Fruit fly (Drosophila melanogaster) whole organism, embryonic: ENCODE results near the gene Klp67A.

Experiments used
- Aef1 ChIP-seq: fragments of 200-800 bp; sonication (Bioruptor generic); IDR thresholded peaks from 3 replicates; pipeline ENCODE4 v1.3.6; 2022; ENCODE audit warnings: missing biosample characterization, missing genetic modification characterization
- CG13123 ChIP-seq: fragments of 200-800 bp; sonication (Bioruptor generic); optimal IDR thresholded peaks from 2 replicates; lab custom pipeline; 2016; ENCODE audit warnings: missing biosample characterization, missing genetic modification characterization
- CG13424 ChIP-seq: fragments of 200-800 bp; sonication (Bioruptor generic); optimal IDR thresholded peaks from 2 replicates; lab custom pipeline; 2019; ENCODE audit warnings: missing biosample characterization, mild to moderate bottlenecking, missing genetic modification characterization, moderate library complexity
- CG14014 ChIP-seq: fragments of 200-800 bp; sonication (Bioruptor generic); IDR thresholded peaks from 2 replicates; pipeline ENCODE4 v1.3.6; 2022; ENCODE audit warnings: missing biosample characterization, missing genetic modification characterization
- CG15269 ChIP-seq: fragments of 200-800 bp; sonication (Bioruptor generic); optimal IDR thresholded peaks from 2 replicates; lab custom pipeline; 2018; ENCODE audit warnings: missing biosample characterization, mild to moderate bottlenecking, missing genetic modification characterization, moderate library complexity
- CG15479 ChIP-seq: fragments of 200-800 bp; sonication (Bioruptor generic); optimal IDR thresholded peaks from 3 replicates; lab custom pipeline; 2019; ENCODE audit warnings: missing biosample characterization, mild to moderate bottlenecking, missing genetic modification characterization, moderate library complexity
- CG17328 ChIP-seq: fragments of 200-800 bp; sonication (Bioruptor generic); IDR thresholded peaks from 2 replicates; pipeline ENCODE4 v1.3.6; 2022; ENCODE audit warnings: missing biosample characterization, missing genetic modification characterization
- CG17568 ChIP-seq: fragments of 200-800 bp; sonication (Bioruptor generic); optimal IDR thresholded peaks from 2 replicates; lab custom pipeline; 2018; ENCODE audit warnings: missing biosample characterization, mild to moderate bottlenecking, missing genetic modification characterization, moderate library complexity
- CG17802 ChIP-seq: fragments of 200-800 bp; sonication (Bioruptor generic); optimal IDR thresholded peaks from 2 replicates; lab custom pipeline; 2018; ENCODE audit warnings: missing biosample characterization, mild to moderate bottlenecking, missing genetic modification characterization, moderate library complexity
- CG17829 ChIP-seq: fragments of 200-800 bp; optimal IDR thresholded peaks from 2 replicates; lab custom pipeline; 2019; ENCODE audit warnings: missing biosample characterization, mild to moderate bottlenecking, missing genetic modification characterization, moderate library complexity
- CG1792 ChIP-seq: fragments of 200-800 bp; sonication (Bioruptor generic); optimal IDR thresholded peaks from 2 replicates; lab custom pipeline; 2016; ENCODE audit warnings: missing biosample characterization, missing genetic modification characterization
- CG18599 ChIP-seq: fragments of 200-800 bp; sonication (Bioruptor generic); optimal IDR thresholded peaks from 3 replicates; lab custom pipeline; 2017; ENCODE audit warnings: missing biosample characterization, missing genetic modification characterization, mild to moderate bottlenecking, moderate library complexity, missing genetic modification reagents
- CG2875 ChIP-seq: fragments of 200-800 bp; sonication (Bioruptor generic); optimal IDR thresholded peaks from 2 replicates; lab custom pipeline; 2017; ENCODE audit warnings: missing biosample characterization, mild to moderate bottlenecking, missing genetic modification characterization, missing genetic modification reagents
- CG33213 ChIP-seq: fragments of 200-800 bp; sonication (Bioruptor generic); optimal IDR thresholded peaks from 3 replicates; lab custom pipeline; 2016; ENCODE audit warnings: missing biosample characterization, missing genetic modification characterization
- CG6791 ChIP-seq: fragments of 200-800 bp; sonication (Bioruptor generic); IDR thresholded peaks from 3 replicates; pipeline ENCODE4 v1.3.6; 2022; ENCODE audit warnings: missing biosample characterization, missing genetic modification characterization; ENCODE audit not compliant: partially characterized antibody
- CG6854 ChIP-seq: fragments of 200-800 bp; sonication (Bioruptor generic); optimal IDR thresholded peaks from 3 replicates; lab custom pipeline; 2017; ENCODE audit warnings: missing biosample characterization, mild to moderate bottlenecking, missing genetic modification characterization
- CG7786 ChIP-seq: fragments of 200-800 bp; sonication (Bioruptor generic); optimal IDR thresholded peaks from 2 replicates; lab custom pipeline; 2016; ENCODE audit warnings: missing biosample characterization, missing genetic modification characterization
- CG8478 ChIP-seq: fragments of >200 bp; optimal IDR thresholded peaks from 2 replicates; lab custom pipeline; 2018
- Chrac-16 ChIP-seq: fragments of 200-800 bp; sonication (Bioruptor generic); optimal IDR thresholded peaks from 3 replicates; lab custom pipeline; 2016; ENCODE audit warnings: missing biosample characterization, missing genetic modification characterization
- Dbx ChIP-seq: fragments of 200-800 bp; sonication (Bioruptor generic); IDR thresholded peaks from 3 replicates; pipeline ENCODE4 v1.3.6; 2022; ENCODE audit warnings: missing biosample characterization, missing genetic modification characterization
- Dref ChIP-seq: fragments of 200-800 bp; sonication (Bioruptor generic); IDR thresholded peaks from 2 replicates; pipeline ENCODE4 v1.3.6; 2022; ENCODE audit warnings: missing biosample characterization, missing genetic modification characterization
- Ets65A ChIP-seq: fragments of 200-800 bp; sonication (Bioruptor generic); peaks from one replicate; lab custom pipeline; 2016; ENCODE audit warnings: missing biosample characterization, missing genetic modification characterization
- GATAe ChIP-seq: fragments of 200-800 bp; sonication (Bioruptor generic); conservative IDR thresholded peaks from 2 replicates; pipeline ENCODE4 v1.3.6; 2022; ENCODE audit warnings: missing biosample characterization, missing genetic modification characterization
- H15 ChIP-seq: fragments of 200-800 bp; sonication (Bioruptor generic); IDR thresholded peaks from 3 replicates; pipeline ENCODE4 v1.3.6; 2022; ENCODE audit warnings: missing biosample characterization, missing genetic modification characterization
- H2.0 ChIP-seq: fragments of 200-800 bp; sonication (Bioruptor generic); IDR thresholded peaks from 2 replicates; pipeline ENCODE4 v1.3.6; 2022; ENCODE audit warnings: missing biosample characterization, missing genetic modification characterization
- HLH3B ChIP-seq: fragments of 200-800 bp; sonication (Bioruptor generic); IDR thresholded peaks from 2 replicates; pipeline ENCODE4 v1.3.6; 2022; ENCODE audit warnings: missing biosample characterization, missing genetic modification characterization
- Hr3 ChIP-seq: fragments of 200-800 bp; sonication (Bioruptor generic); optimal IDR thresholded peaks from 3 replicates; lab custom pipeline; 2016; ENCODE audit warnings: missing biosample characterization, missing genetic modification characterization
- Max ChIP-seq: fragments of 200-800 bp; sonication (Bioruptor generic); optimal IDR thresholded peaks from 2 replicates; lab custom pipeline; 2016; ENCODE audit warnings: missing biosample characterization, mild to moderate bottlenecking, missing genetic modification characterization
- Med ChIP-seq: fragments of 200-800 bp; sonication (Bioruptor generic); peaks from one replicate; lab custom pipeline; 2016; ENCODE audit warnings: missing biosample characterization, missing genetic modification characterization, mild to moderate bottlenecking, inconsistent platforms, moderate library complexity
- Myb ChIP-seq: fragments of 200-800 bp; sonication (Bioruptor generic); optimal IDR thresholded peaks from 2 replicates; lab custom pipeline; 2016; ENCODE audit warnings: missing biosample characterization, missing genetic modification characterization
- Nf-YC ChIP-seq: fragments of 200-800 bp; optimal IDR thresholded peaks from 3 replicates; lab custom pipeline; 2019; ENCODE audit warnings: missing biosample characterization, mild to moderate bottlenecking, missing genetic modification characterization, moderate library complexity
- NfI ChIP-seq: fragments of 200-800 bp; sonication (Bioruptor generic); optimal IDR thresholded peaks from 3 replicates; lab custom pipeline; 2018; ENCODE audit warnings: missing biosample characterization, mild to moderate bottlenecking, missing genetic modification characterization, moderate library complexity
- Rfx ChIP-seq: fragments of 200-800 bp; sonication (Bioruptor generic); IDR thresholded peaks from 2 replicates; pipeline ENCODE4 v1.3.6; 2022; ENCODE audit warnings: missing biosample characterization, missing genetic modification characterization
- Sox100B ChIP-seq: fragments of 200-800 bp; sonication (Bioruptor generic); optimal IDR thresholded peaks from 3 replicates; lab custom pipeline; 2018; ENCODE audit warnings: missing biosample characterization, mild to moderate bottlenecking, missing genetic modification characterization
- ash1 ChIP-seq: fragments of 200-800 bp; sonication (Bioruptor generic); optimal IDR thresholded peaks from 2 replicates; lab custom pipeline; 2018; ENCODE audit warnings: missing biosample characterization, mild to moderate bottlenecking, missing genetic modification characterization
- ato ChIP-seq: fragments of 200-800 bp; sonication (Bioruptor generic); IDR thresholded peaks from 2 replicates; pipeline ENCODE4 v1.3.6; 2022; ENCODE audit warnings: missing biosample characterization, missing genetic modification characterization; ENCODE audit not compliant: partially characterized antibody
- az2 ChIP-seq: fragments of 200-800 bp; sonication (Bioruptor generic); optimal IDR thresholded peaks from 3 replicates; lab custom pipeline; 2016; ENCODE audit warnings: missing biosample characterization, missing genetic modification characterization
- cad ChIP-seq: fragments of >200 bp; optimal IDR thresholded peaks from 2 replicates; lab custom pipeline; 2017; ENCODE audit warnings: missing biosample characterization, missing genetic modification characterization
- dpn ChIP-seq, 2 experiments: fragments of 200-800 bp; sonication (Bioruptor generic); optimal IDR thresholded peaks; 3 replicates each; lab custom pipeline; 2016; ENCODE audit warnings: missing biosample characterization in 2 of 2, missing genetic modification characterization in 2 of 2
- esg ChIP-seq: fragments of 200-800 bp; sonication (Bioruptor generic); conservative IDR thresholded peaks from 2 replicates; pipeline ENCODE4 v1.3.6; 2022; ENCODE audit warnings: missing biosample characterization, missing genetic modification characterization
- fd102C ChIP-seq: fragments of 200-800 bp; sonication (Bioruptor generic); optimal IDR thresholded peaks from 2 replicates; lab custom pipeline; 2018; ENCODE audit warnings: missing biosample characterization, mild to moderate bottlenecking, missing genetic modification characterization, moderate library complexity
- fru ChIP-seq: fragments of >200 bp; optimal IDR thresholded peaks from 2 replicates; lab custom pipeline; 2017
- jing ChIP-seq: fragments of 200-800 bp; sonication (Bioruptor generic); optimal IDR thresholded peaks from 2 replicates; lab custom pipeline; 2018; ENCODE audit warnings: missing biosample characterization, mild to moderate bottlenecking, missing genetic modification characterization
- kah ChIP-seq: fragments of 200-800 bp; sonication (Bioruptor generic); optimal IDR thresholded peaks from 2 replicates; lab custom pipeline; 2018; ENCODE audit warnings: missing biosample characterization, mild to moderate bottlenecking, missing genetic modification characterization
- knrl ChIP-seq: fragments of 200-800 bp; sonication (Bioruptor generic); IDR thresholded peaks from 3 replicates; pipeline ENCODE4 v1.3.6; 2022; ENCODE audit warnings: missing biosample characterization, missing genetic modification characterization; ENCODE audit not compliant: partially characterized antibody
- lab ChIP-seq: fragments of 200-800 bp; sonication (Bioruptor generic); optimal IDR thresholded peaks from 3 replicates; lab custom pipeline; 2017; ENCODE audit warnings: missing biosample characterization, missing genetic modification characterization, mild to moderate bottlenecking, moderate library complexity, missing genetic modification reagents
- nerfin-1 ChIP-seq: fragments of 200-800 bp; sonication (Bioruptor generic); optimal IDR thresholded peaks from 3 replicates; lab custom pipeline; 2019; ENCODE audit warnings: missing biosample characterization, mild to moderate bottlenecking, missing genetic modification characterization, moderate library complexity
- pnt ChIP-seq: fragments of 200-800 bp; sonication (Bioruptor generic); optimal IDR thresholded peaks from 3 replicates; lab custom pipeline; 2016; ENCODE audit warnings: missing biosample characterization, missing genetic modification characterization
- repo ChIP-seq: fragments of 200-800 bp; sonication (Bioruptor generic); optimal IDR thresholded peaks from 2 replicates; lab custom pipeline; 2016; ENCODE audit warnings: missing biosample characterization, missing genetic modification characterization
- row ChIP-seq: fragments of 200-800 bp; sonication (Bioruptor generic); IDR thresholded peaks from 3 replicates; pipeline ENCODE4 v1.3.6; 2022; ENCODE audit warnings: missing biosample characterization, missing genetic modification characterization
- run ChIP-seq: fragments of 200-800 bp; sonication (Bioruptor generic); optimal IDR thresholded peaks from 3 replicates; lab custom pipeline; 2018; ENCODE audit warnings: missing biosample characterization, mild to moderate bottlenecking, missing genetic modification characterization
- slou ChIP-seq: fragments of 200-800 bp; sonication (Bioruptor generic); optimal IDR thresholded peaks from 3 replicates; lab custom pipeline; 2016; ENCODE audit warnings: missing biosample characterization, missing genetic modification characterization

The Klp67A gene

dm6 chr3L:9397156-9397555 is 30.3 kb upstream of the Klp67A start (continued):
- no peak for TF ChIP-seq Dref (GFP tag; lab: Robert Waterston, UW)
- TF ChIP-seq Aef1 (GFP tag; lab: Robert Waterston, UW): no peak
- TF ChIP-seq CG1792: peak; percentile 76
- peak; percentile 67 for TF ChIP-seq CG17568 (GFP tag; lab: Kevin White, UChicago)
- TF ChIP-seq Myb (GFP tag; lab: Kevin White, UChicago): peak; percentile 25
- no peak for TF ChIP-seq az2 (GFP tag; lab: Kevin White, UChicago)
- no peak for TF ChIP-seq H2.0
- TF ChIP-seq NfI (GFP tag; lab: Kevin White, UChicago): peak; percentile 38
- TF ChIP-seq esg (GFP tag; lab: Robert Waterston, UW): no peak
- peak; percentile 39 for TF ChIP-seq CG13424 (tag; lab: Kevin White, UChicago)
- TF ChIP-seq HLH3B (GFP tag; lab: Robert Waterston, UW): peak; percentile 51; the same call in 1 of the 2 replicates
- peak; percentile 6 for TF ChIP-seq CG2875
- peak; percentile 83; the same call in 2 of the 3 replicates for TF ChIP-seq Dbx (GFP tag; lab: Robert Waterston, UW)
- peak; percentile 69 for TF ChIP-seq Rfx (GFP tag; lab: Robert Waterston, UW)
- no peak for TF ChIP-seq knrl (GFP tag; lab: Robert Waterston, UW)
- TF ChIP-seq cad (GFP tag; lab: Kevin White, UChicago): no peak
- no peak for TF ChIP-seq run
- TF ChIP-seq CG33213 (GFP tag; lab: Kevin White, UChicago): peak; percentile 75
- TF ChIP-seq CG6791 (GFP tag; lab: Robert Waterston, UW): no peak
- peak; percentile 96 for TF ChIP-seq CG18599 (GFP tag; lab: Kevin White, UChicago)
- peak; percentile 56 for TF ChIP-seq nerfin-1 (tag; lab: Kevin White, UChicago)
- peak; percentile 31 for TF ChIP-seq CG7786 (GFP tag; lab: Kevin White, UChicago)
- no peak for TF ChIP-seq H15
- TF ChIP-seq CG17829 (tag; lab: Kevin White, UChicago): no peak
- TF ChIP-seq GATAe: peak; percentile 23; the same call in 1 of the 2 replicates
- TF ChIP-seq fru (lab: Kevin White, UChicago): no peak
- peak; percentile 73 for TF ChIP-seq Sox100B (GFP tag; lab: Kevin White, UChicago)
- no peak for TF ChIP-seq slou (GFP tag; lab: Kevin White, UChicago)
- peak; percentile 22 for TF ChIP-seq Nf-YC (tag; lab: Kevin White, UChicago)
- TF ChIP-seq CG17328: peak; percentile 16; the same call in 1 of the 2 replicates
- no peak for TF ChIP-seq CG13123 (GFP tag; lab: Kevin White, UChicago)
- peak; percentile 25 for TF ChIP-seq pnt (GFP tag; lab: Kevin White, UChicago)
- no peak for TF ChIP-seq row (GFP tag; lab: Robert Waterston, UW)
- TF ChIP-seq CG15269 (tag; lab: Kevin White, UChicago): peak; percentile 1
- peak in 1 of 2 experiments; percentile 67 for TF ChIP-seq dpn (GFP tag; optimal IDR thresholded peaks at IDR 0.05; lab: Kevin White, UChicago)
- TF ChIP-seq lab (GFP tag; lab: Kevin White, UChicago): peak; percentile 97
- no peak for TF ChIP-seq Ets65A (GFP tag; lab: Kevin White, UChicago)
- no peak for TF ChIP-seq CG8478 (lab: Kevin White, UChicago)
- peak; percentile 95 for TF ChIP-seq ash1 (GFP tag; lab: Kevin White, UChicago)
- no peak for TF ChIP-seq jing (GFP tag; lab: Kevin White, UChicago)
- peak; percentile 82 for TF ChIP-seq CG6854 (GFP tag; lab: Kevin White, UChicago)
- no peak for TF ChIP-seq Chrac-16 (GFP tag; lab: Kevin White, UChicago)
- no peak for TF ChIP-seq ato
- peak; percentile 80 for TF ChIP-seq fd102C (GFP tag; lab: Kevin White, UChicago)
- TF ChIP-seq CG17802: no peak
- peak; percentile 68 for TF ChIP-seq kah (GFP tag; lab: Kevin White, UChicago)
- peak; percentile 12 for TF ChIP-seq CG15479 (GFP tag; lab: Kevin White, UChicago)
- peak; percentile 92 for TF ChIP-seq Med (GFP tag; lab: Kevin White, UChicago)
- no peak; the same call in 1 of the 2 replicates for TF ChIP-seq CG14014 (GFP tag; lab: Robert Waterston, UW)
- TF ChIP-seq Max: peak; percentile 57
- peak; percentile 41 for TF ChIP-seq repo
- TF ChIP-seq Hr3 (GFP tag; lab: Kevin White, UChicago): no peak
